Worm (Caenorhabditis elegans) whole organism, L1 larva: ENCODE measurements around the gene far-5.
A peak's percentile ranks its signal among the peaks of the same experiment; 100 is the strongest.

Source experiments
- C04F5.9 ChIP-seq: sonication (generic microtip); optimal IDR thresholded peaks from 2 replicates; lab custom pipeline; 2016; ENCODE audit warnings: missing genetic modification characterization, missing compliant biosample characterization
- C16A3.4 ChIP-seq: fragments of 150-350 bp; optimal IDR thresholded peaks from 2 replicates; lab custom pipeline; 2014; ENCODE audit warnings: missing biosample characterization, missing genetic modification characterization
- Y116A8C.19 ChIP-seq: sonication (generic microtip); optimal IDR thresholded peaks from 2 replicates; lab custom pipeline; 2016; ENCODE audit warnings: missing compliant biosample characterization, missing genetic modification characterization, borderline replicate concordance
- aha-1 ChIP-seq: fragments of 150-350 bp; optimal IDR thresholded peaks from 2 replicates; lab custom pipeline; 2014; ENCODE audit warnings: missing biosample characterization, missing genetic modification characterization
- alr-1 ChIP-seq: fragments of 200-800 bp; sonication (Bioruptor generic); optimal IDR thresholded peaks from 2 replicates; lab custom pipeline; 2018; ENCODE audit warnings: borderline replicate concordance, mild to moderate bottlenecking, missing genetic modification characterization, missing compliant biosample characterization
- aly-2 ChIP-seq: fragments of 150-350 bp; optimal IDR thresholded peaks from 2 replicates; lab custom pipeline; 2014; ENCODE audit warnings: missing biosample characterization, missing genetic modification characterization
- ama-1 ChIP-seq: fragments of 150-350 bp; optimal IDR thresholded peaks from 2 replicates; lab custom pipeline; 2014
- blmp-1 ChIP-seq: fragments of 150-350 bp; optimal IDR thresholded peaks from 2 replicates; lab custom pipeline; 2014; ENCODE audit warnings: missing biosample characterization, missing genetic modification characterization
- ceh-63 ChIP-seq: fragments of 200-800 bp; sonication (Bioruptor generic); optimal IDR thresholded peaks from 2 replicates; lab custom pipeline; 2018; ENCODE audit warnings: mild to moderate bottlenecking, missing genetic modification characterization, missing compliant biosample characterization
- ceh-8 ChIP-seq: fragments of 200-800 bp; sonication (Bioruptor generic); optimal IDR thresholded peaks from 2 replicates; lab custom pipeline; 2018; ENCODE audit warnings: mild to moderate bottlenecking, missing genetic modification characterization, moderate library complexity, missing compliant biosample characterization
- ceh-90 ChIP-seq: sonication (generic microtip); optimal IDR thresholded peaks from 2 replicates; lab custom pipeline; 2016; ENCODE audit warnings: missing genetic modification characterization, missing compliant biosample characterization
- ces-1 ChIP-seq: fragments of 150-350 bp; optimal IDR thresholded peaks from 2 replicates; lab custom pipeline; 2014; ENCODE audit warnings: missing biosample characterization, missing genetic modification reagents, missing genetic modification characterization
- dpl-1 ChIP-seq, 3 experiments: fragments of 150-350 bp in 2 of 3; sonication (generic microtip) in 1 of 3; optimal IDR thresholded peaks; 2 replicates each; lab custom pipeline; 2014 to 2017; ENCODE audit warnings: missing biosample characterization in 3 of 3, missing genetic modification characterization in 3 of 3, missing genetic modification reagents in 3 of 3
- dsc-1 ChIP-seq: sonication (generic microtip); optimal IDR thresholded peaks from 2 replicates; lab custom pipeline; 2016; ENCODE audit warnings: mild to moderate bottlenecking, missing genetic modification characterization, missing compliant biosample characterization
- efl-1 ChIP-seq, 4 experiments: fragments of 150-350 bp; optimal IDR thresholded peaks in 3 of 4; peaks in 1 of 4; 1 replicate in 1 of 4; 2 replicates in 3 of 4; lab custom pipeline; 2014; ENCODE audit warnings: missing biosample characterization in 2 of 4, missing genetic modification characterization in 2 of 4, missing genetic modification reagents in 2 of 4
- egl-13 ChIP-seq: sonication (generic microtip); optimal IDR thresholded peaks from 2 replicates; lab custom pipeline; 2016; ENCODE audit warnings: missing genotype, missing genetic modification reagents, missing genetic modification characterization, missing compliant biosample characterization
- egl-27 ChIP-seq, 2 experiments: fragments of 150-350 bp in 1 of 2; sonication (generic microtip); optimal IDR thresholded peaks; 3 replicates each; lab custom pipeline; 2017 to 2018; ENCODE audit warnings: missing biosample characterization in 2 of 2, missing genetic modification characterization in 2 of 2, missing genetic modification reagents in 2 of 2
- elt-3 ChIP-seq, 6 experiments: fragments of 150-350 bp in 1 of 6; sonication (generic microtip); optimal IDR thresholded peaks; 2 replicates each; lab custom pipeline; 2017 to 2018; ENCODE audit warnings: missing biosample characterization in 6 of 6, missing genetic modification characterization in 6 of 6, inconsistent platforms in 1 of 6
- ets-5 ChIP-seq: fragments of 200-800 bp; sonication (Bioruptor generic); IDR thresholded peaks from 2 replicates; pipeline ENCODE4 v1.3.6; 2022; ENCODE audit warnings: missing genetic modification characterization, missing compliant biosample characterization
- fkh-8 ChIP-seq: sonication (generic microtip); optimal IDR thresholded peaks from 2 replicates; lab custom pipeline; 2016; ENCODE audit warnings: mild to moderate bottlenecking, missing genetic modification characterization, missing compliant biosample characterization
- fos-1 ChIP-seq: fragments of 150-350 bp; optimal IDR thresholded peaks from 2 replicates; lab custom pipeline; 2014; ENCODE audit warnings: missing biosample characterization, missing genetic modification characterization
- grh-1 ChIP-seq: fragments of 200-800 bp; sonication (Bioruptor generic); IDR thresholded peaks from 2 replicates; pipeline ENCODE4 v1.3.6; 2022; ENCODE audit warnings: missing genetic modification reagents, missing genetic modification characterization, missing compliant biosample characterization
- hlh-17 ChIP-seq: fragments of 200-800 bp; sonication (Bioruptor generic); optimal IDR thresholded peaks from 2 replicates; lab custom pipeline; 2018; ENCODE audit warnings: missing genetic modification characterization, mild to moderate bottlenecking, missing compliant biosample characterization, moderate library complexity, borderline replicate concordance
- hlh-4 ChIP-seq: sonication (generic microtip); optimal IDR thresholded peaks from 2 replicates; lab custom pipeline; 2016; ENCODE audit warnings: mild to moderate bottlenecking, missing genetic modification characterization, missing compliant biosample characterization
- hpl-2 ChIP-seq: fragments of 150-350 bp; optimal IDR thresholded peaks from 2 replicates; lab custom pipeline; 2014; ENCODE audit warnings: missing biosample characterization, missing genetic modification reagents, missing genetic modification characterization
- irx-1 ChIP-seq: sonication (generic microtip); optimal IDR thresholded peaks from 2 replicates; lab custom pipeline; 2016; ENCODE audit warnings: missing genetic modification characterization, missing compliant biosample characterization
- isw-1 ChIP-seq: fragments of 200-800 bp; sonication (Bioruptor generic); IDR thresholded peaks from 2 replicates; pipeline ENCODE4 v1.3.6; 2022; ENCODE audit warnings: missing genetic modification characterization, missing compliant biosample characterization
- jun-1 ChIP-seq: fragments of 150-350 bp; optimal IDR thresholded peaks from 2 replicates; lab custom pipeline; 2014; ENCODE audit warnings: missing biosample characterization, missing genetic modification reagents, missing genetic modification characterization
- lin-14 ChIP-seq: fragments of 200-800 bp; sonication (Bioruptor generic); optimal IDR thresholded peaks from 2 replicates; lab custom pipeline; 2018; ENCODE audit warnings: mild to moderate bottlenecking, missing genetic modification characterization, moderate library complexity, missing compliant biosample characterization
- lin-15B ChIP-seq: fragments of 150-350 bp; sonication (generic microtip); optimal IDR thresholded peaks from 3 replicates; lab custom pipeline; 2014; ENCODE audit warnings: missing biosample characterization, missing genetic modification characterization
- lir-3 ChIP-seq: sonication (generic microtip); optimal IDR thresholded peaks from 2 replicates; lab custom pipeline; 2016; ENCODE audit warnings: mild to moderate bottlenecking, missing genetic modification characterization, moderate library complexity, missing compliant biosample characterization; ENCODE audit not compliant: poor library complexity
- lsy-2 ChIP-seq, 2 experiments: fragments of 150-350 bp; optimal IDR thresholded peaks; 2 replicates each; lab custom pipeline; 2014; ENCODE audit warnings: missing biosample characterization in 2 of 2, missing genetic modification characterization in 2 of 2
- mab-9 ChIP-seq: fragments of 200-800 bp; sonication (Bioruptor generic); IDR thresholded peaks from 2 replicates; pipeline ENCODE4 v1.3.6; 2022; ENCODE audit warnings: missing genetic modification reagents, missing genetic modification characterization, missing compliant biosample characterization
- mef-2 ChIP-seq: fragments of 150-350 bp; optimal IDR thresholded peaks from 2 replicates; lab custom pipeline; 2014; ENCODE audit warnings: missing biosample characterization, missing genetic modification characterization
- nhr-84 ChIP-seq: sonication (generic microtip); optimal IDR thresholded peaks from 2 replicates; lab custom pipeline; 2017; ENCODE audit warnings: missing biosample characterization, missing genetic modification characterization
- nhr-85 ChIP-seq: sonication (generic microtip); peaks from one replicate; lab custom pipeline; 2016; ENCODE audit warnings: missing genetic modification characterization, inconsistent platforms, missing compliant biosample characterization
- pag-3 ChIP-seq: sonication (generic microtip); optimal IDR thresholded peaks from 2 replicates; lab custom pipeline; 2017; ENCODE audit warnings: missing genetic modification characterization, mild to moderate bottlenecking, missing compliant biosample characterization, antibody characterized with exemption, borderline replicate concordance; ENCODE audit not compliant: insufficient read depth
- pax-3 ChIP-seq: fragments of 200-800 bp; sonication (Bioruptor generic); optimal IDR thresholded peaks from 2 replicates; lab custom pipeline; 2018; ENCODE audit warnings: mild to moderate bottlenecking, missing genetic modification characterization, moderate library complexity, missing compliant biosample characterization
- rnt-1 ChIP-seq: sonication (generic microtip); optimal IDR thresholded peaks from 2 replicates; lab custom pipeline; 2016; ENCODE audit warnings: mild to moderate bottlenecking, missing genetic modification characterization, moderate library complexity, missing compliant biosample characterization
- skn-1 ChIP-seq: fragments of 150-350 bp; optimal IDR thresholded peaks from 2 replicates; lab custom pipeline; 2014; ENCODE audit warnings: missing biosample characterization, missing genetic modification characterization
- sox-4 ChIP-seq: sonication (generic microtip); optimal IDR thresholded peaks from 2 replicates; lab custom pipeline; 2016; ENCODE audit warnings: missing genetic modification characterization, missing compliant biosample characterization
- sptf-1 ChIP-seq: fragments of 150-350 bp; optimal IDR thresholded peaks from 2 replicates; lab custom pipeline; 2014; ENCODE audit warnings: missing biosample characterization, missing genetic modification characterization
- sup-37 ChIP-seq: fragments of 200-800 bp; sonication (Bioruptor generic); optimal IDR thresholded peaks from 2 replicates; lab custom pipeline; 2018; ENCODE audit warnings: mild to moderate bottlenecking, missing genetic modification characterization, missing compliant biosample characterization
- swsn-7 ChIP-seq: sonication (generic microtip); optimal IDR thresholded peaks from 2 replicates; lab custom pipeline; 2016; ENCODE audit warnings: missing genetic modification characterization, missing compliant biosample characterization
- tbx-2 ChIP-seq: sonication (generic microtip); optimal IDR thresholded peaks from 2 replicates; lab custom pipeline; 2016; ENCODE audit warnings: missing genetic modification characterization, missing compliant biosample characterization
- tlp-1 ChIP-seq: fragments of 150-350 bp; optimal IDR thresholded peaks from 2 replicates; lab custom pipeline; 2014; ENCODE audit warnings: missing biosample characterization, missing genetic modification characterization
- unc-130 ChIP-seq: fragments of 150-350 bp; optimal IDR thresholded peaks from 2 replicates; lab custom pipeline; 2017; ENCODE audit warnings: missing biosample characterization, missing genetic modification characterization, inconsistent platforms
- unc-30 ChIP-seq: sonication (generic microtip); optimal IDR thresholded peaks from 2 replicates; lab custom pipeline; 2017; ENCODE audit warnings: missing biosample characterization, missing genetic modification characterization
- unc-62 ChIP-seq: fragments of 150-350 bp; optimal IDR thresholded peaks from 2 replicates; lab custom pipeline; 2014; ENCODE audit warnings: missing biosample characterization, missing genetic modification reagents, missing genetic modification characterization
- unc-98 ChIP-seq: fragments of 200-800 bp; sonication (Bioruptor generic); IDR thresholded peaks from 2 replicates; pipeline ENCODE4 v1.3.6; 2022; ENCODE audit warnings: missing genetic modification characterization, missing compliant biosample characterization
- vab-15 ChIP-seq: sonication (generic microtip); optimal IDR thresholded peaks from 2 replicates; lab custom pipeline; 2017; ENCODE audit warnings: missing genotype, mild to moderate bottlenecking, missing genetic modification characterization, missing compliant biosample characterization
- xbp-1 ChIP-seq: sonication (generic microtip); optimal IDR thresholded peaks from 2 replicates; lab custom pipeline; 2016; ENCODE audit warnings: missing genetic modification characterization, missing compliant biosample characterization
- ztf-11 ChIP-seq, 2 experiments: sonication (generic microtip); optimal IDR thresholded peaks; 2 replicates each; lab custom pipeline; 2016 to 2017; ENCODE audit warnings: missing genetic modification characterization in 2 of 2, missing biosample characterization in 1 of 2, missing compliant biosample characterization in 1 of 2

far-5 gene

ce11 chrV:13009843-13010242, 14.5 kb downstream of the far-5 start:
- TF ChIP-seq ces-1 (GFP tag; lab: Kevin White, UChicago) = no peak
- no peak for TF ChIP-seq skn-1 (tag; lab: Kevin White, UChicago)
- TF ChIP-seq C04F5.9 (tag; lab: Kevin White, UChicago) = no peak
- peak; percentile 0 to 37 for TF ChIP-seq lsy-2 (tag; optimal IDR thresholded peaks at IDR 0.05; lab: Kevin White, UChicago)
- TF ChIP-seq dpl-1 (GFP tag; optimal IDR thresholded peaks at IDR 0.05; lab: Kevin White, UChicago) = peak in 2 of 3 experiments; percentile 8 to 14
- peak; percentile 22 for TF ChIP-seq rnt-1
- no peak for TF ChIP-seq vab-15 (tag; lab: Kevin White, UChicago)
- TF ChIP-seq nhr-85 = peak; percentile 52
- TF ChIP-seq hlh-17 = no peak
- no peak for TF ChIP-seq jun-1 (tag; lab: Kevin White, UChicago)
- no peak for TF ChIP-seq ama-1 (lab: Kevin White, UChicago)
- no peak for TF ChIP-seq fos-1 (tag; lab: Kevin White, UChicago)
- no peak for TF ChIP-seq ets-5
- no peak for TF ChIP-seq fkh-8 (tag; lab: Kevin White, UChicago)
- no peak for TF ChIP-seq hlh-4 (tag; lab: Kevin White, UChicago)
- no peak for TF ChIP-seq egl-13
- TF ChIP-seq hpl-2 (GFP tag; lab: Kevin White, UChicago) = no peak
- no peak for TF ChIP-seq isw-1
- TF ChIP-seq grh-1 (GFP tag; lab: Robert Waterston, UW) = no peak
- TF ChIP-seq blmp-1 (tag; lab: Kevin White, UChicago) = peak; percentile 70
- TF ChIP-seq aha-1 (tag; lab: Kevin White, UChicago) = no peak
- TF ChIP-seq aly-2 (tag; lab: Kevin White, UChicago) = no peak
- TF ChIP-seq xbp-1 (tag; lab: Kevin White, UChicago) = no peak
- TF ChIP-seq ceh-90 = no peak
- TF ChIP-seq efl-1 (optimal IDR thresholded peaks at IDR 0.05; lab: Kevin White, UChicago) = peak in 1 of 2 experiments; percentile 32
- peak in 1 of 2 experiments; percentile 74 for TF ChIP-seq efl-1 (GFP tag; optimal IDR thresholded peaks at IDR 0.05 in 1 of 2; lab: Kevin White, UChicago)
- no peak for TF ChIP-seq sup-37 (GFP tag; lab: Kevin White, UChicago)
- TF ChIP-seq Y116A8C.19 (tag; lab: Kevin White, UChicago) = no peak
- TF ChIP-seq egl-27 (tag; optimal IDR thresholded peaks at IDR 0.05; lab: Kevin White, UChicago) = no peak
- TF ChIP-seq unc-30 (tag; lab: Kevin White, UChicago) = no peak
- TF ChIP-seq lin-14 (GFP tag; lab: Kevin White, UChicago) = peak; percentile 84
- peak; percentile 31 for TF ChIP-seq swsn-7 (tag; lab: Kevin White, UChicago)
- no peak for TF ChIP-seq pax-3 (tag; lab: Kevin White, UChicago)
- no peak for TF ChIP-seq mef-2 (tag; lab: Kevin White, UChicago)
- TF ChIP-seq sox-4 (tag; lab: Kevin White, UChicago) = no peak
- TF ChIP-seq nhr-84 = no peak
- TF ChIP-seq lir-3 (tag; lab: Kevin White, UChicago) = no peak
- TF ChIP-seq dsc-1 = peak; percentile 2
- TF ChIP-seq unc-62 = no peak
- no peak for TF ChIP-seq C16A3.4
- TF ChIP-seq mab-9 (GFP tag; lab: Robert Waterston, UW) = no peak
- peak; percentile 22 for TF ChIP-seq tbx-2 (tag; lab: Kevin White, UChicago)
- TF ChIP-seq alr-1 (tag; lab: Kevin White, UChicago) = no peak
- no peak for TF ChIP-seq sptf-1
- no peak for TF ChIP-seq ceh-63 (GFP tag; lab: Kevin White, UChicago)
- TF ChIP-seq tlp-1 (tag; lab: Kevin White, UChicago) = no peak
- no peak for TF ChIP-seq lin-15B
- no peak for TF ChIP-seq elt-3 (tag; optimal IDR thresholded peaks at IDR 0.05; lab: Kevin White, UChicago)
- no peak for TF ChIP-seq unc-98 (GFP tag; lab: Robert Waterston, UW)
- TF ChIP-seq irx-1 (tag; lab: Kevin White, UChicago) = no peak
- no peak for TF ChIP-seq unc-130 (tag; lab: Kevin White, UChicago)
- TF ChIP-seq pag-3 (tag; lab: Kevin White, UChicago) = no peak
- no peak for TF ChIP-seq ceh-8 (GFP tag; lab: Kevin White, UChicago)
- TF ChIP-seq ztf-11 (tag; optimal IDR thresholded peaks at IDR 0.05; lab: Kevin White, UChicago) = no peak
